Worm (Caenorhabditis elegans): Measurements from ENCODE around the gene rps-2.

- TF ChIP-seq flt-1 (GFP tag; IDR thresholded peaks at IDR 0.05) = no peak
- TF ChIP-seq med-1 (GFP tag; optimal IDR thresholded peaks at IDR 0.05; ENCODE audit: insufficient read depth) = no peak
- no peak for TF ChIP-seq klf-2 (GFP tag; conservative IDR thresholded peaks at IDR 0.05)
- TF ChIP-seq ztf-29 (GFP tag; IDR thresholded peaks at IDR 0.05) = no peak
- TF ChIP-seq ref-1 (GFP tag; conservative IDR thresholded peaks at IDR 0.05) = no peak
These were observed at the start of gene rps-2 for ce11 chrIV:7926102-7926840.

Data from whole organism, midembryonic.